Worm (Caenorhabditis elegans): Measurements from ENCODE around the gene F57C12.2.

Gene F57C12.2

ce11 chrX:553420-553819, 2.2 kb upstream of the F57C12.2 start:
- TF ChIP-seq zag-1 (tag; optimal IDR thresholded peaks at IDR 0.05) (no peak), lin-35 (GFP tag; optimal IDR thresholded peaks at IDR 0.05) (peak in 1 of 2 experiments; percentile 19)

- TF ChIP-seq lsy-2 (tag; optimal IDR thresholded peaks at IDR 0.05) (no peak), pax-3 (tag; optimal IDR thresholded peaks at IDR 0.05) (no peak), ceh-63 (GFP tag; optimal IDR thresholded peaks at IDR 0.05) (no peak), skn-1 (tag; optimal IDR thresholded peaks at IDR 0.05) (no peak), nhr-20 (tag; optimal IDR thresholded peaks at IDR 0.05) (no peak), nhr-47 (tag; optimal IDR thresholded peaks at IDR 0.05) (no peak)
Observed at ce11 chrX:542807-543206, 8.4 kb downstream of the F57C12.2 start, which contains the start of gene F28C10.1. TSS of gene F28C10.1 (plus strand) at chrX:543107.

- TF ChIP-seq elt-3 (tag; optimal IDR thresholded peaks at IDR 0.05), result no peak
- no peak for TF ChIP-seq xbp-1 (tag; optimal IDR thresholded peaks at IDR 0.05)
- no peak for TF ChIP-seq lin-39 (tag; optimal IDR thresholded peaks at IDR 0.05)
- TF ChIP-seq zag-1 (tag; optimal IDR thresholded peaks at IDR 0.05), result no peak
- no peak for TF ChIP-seq unc-98 (GFP tag; IDR thresholded peaks at IDR 0.05)
- no peak for TF ChIP-seq rnt-1 (tag; optimal IDR thresholded peaks at IDR 0.05)
- TF ChIP-seq F16B12.6 (tag; optimal IDR thresholded peaks at IDR 0.05), result no peak
- TF ChIP-seq pax-3 (tag; optimal IDR thresholded peaks at IDR 0.05), result no peak
- TF ChIP-seq pqm-1 (tag; optimal IDR thresholded peaks at IDR 0.05), result no peak
- TF ChIP-seq lin-14 (GFP tag; optimal IDR thresholded peaks at IDR 0.05), result no peak
- TF ChIP-seq vab-15 (tag; optimal IDR thresholded peaks at IDR 0.05), result no peak
- no peak for TF ChIP-seq nhr-71 (tag; optimal IDR thresholded peaks at IDR 0.05)
- TF ChIP-seq grh-1 (GFP tag; IDR thresholded peaks at IDR 0.05), result no peak
- TF ChIP-seq egl-13 (tag; optimal IDR thresholded peaks at IDR 0.05), result no peak
- no peak for TF ChIP-seq skn-1 (tag; optimal IDR thresholded peaks at IDR 0.05)
- TF ChIP-seq nhr-12 (tag; optimal IDR thresholded peaks at IDR 0.05), result no peak
- TF ChIP-seq hlh-4 (tag; optimal IDR thresholded peaks at IDR 0.05), result no peak
- no peak for TF ChIP-seq aha-1 (tag; optimal IDR thresholded peaks at IDR 0.05)
- no peak for TF ChIP-seq unc-86 (tag; optimal IDR thresholded peaks at IDR 0.05)
Observed at ce11 chrX:538083-538482, 13.1 kb downstream of the F57C12.2 start.

- TF ChIP-seq skn-1 (tag; optimal IDR thresholded peaks at IDR 0.05) (peak; percentile 99), nhr-84 (tag; optimal IDR thresholded peaks at IDR 0.05) (no peak), unc-62 (GFP tag; optimal IDR thresholded peaks at IDR 0.05) (no peak), lin-14 (GFP tag; optimal IDR thresholded peaks at IDR 0.05) (no peak), efl-3 (GFP tag; optimal IDR thresholded peaks at IDR 0.05) (no peak)
Observed at ce11 chrX:536365-536764, 14.8 kb downstream of the F57C12.2 start.

ce11 chrX:535728-536127, 15.5 kb downstream of the F57C12.2 start, which contains the start of gene F28C10.3:
TSS of gene F28C10.3 (minus strand) at chrX:535828.
- TF ChIP-seq sox-4 (tag; optimal IDR thresholded peaks at IDR 0.05) (peak; percentile 51), zag-1 (tag; optimal IDR thresholded peaks at IDR 0.05) (peak; percentile 4), dsc-1 (tag; optimal IDR thresholded peaks at IDR 0.05) (peak; percentile 65), dpl-1 (GFP tag; optimal IDR thresholded peaks at IDR 0.05) (peak in 2 of 3 experiments; percentile 14 to 25), ceh-82 (tag; optimal IDR thresholded peaks at IDR 0.05) (peak; percentile 65 to 89 (median 71)), pag-3 (tag; optimal IDR thresholded peaks at IDR 0.05; ENCODE audit: borderline replicate concordance, insufficient read depth) (peak; percentile 61), C16A3.4 (tag; optimal IDR thresholded peaks at IDR 0.05) (peak; percentile 63), skn-1 (tag; optimal IDR thresholded peaks at IDR 0.05) (peak; percentile 93), hpl-2 (GFP tag; optimal IDR thresholded peaks at IDR 0.05) (peak; percentile 48), tbx-2 (tag; optimal IDR thresholded peaks at IDR 0.05) (peak; percentile 80), C34B4.2 (tag; optimal IDR thresholded peaks at IDR 0.05) (no peak), ceh-88 (GFP tag; IDR thresholded peaks at IDR 0.05) (peak; percentile 48; the same call in 1 of the 2 replicates), unc-86 (tag; optimal IDR thresholded peaks at IDR 0.05) (peak; percentile 71), nhr-77 (tag; optimal IDR thresholded peaks at IDR 0.05) (peak; percentile 42), Y116A8C.19 (tag; optimal IDR thresholded peaks at IDR 0.05; ENCODE audit: borderline replicate concordance) (no peak), unc-62 (GFP tag; optimal IDR thresholded peaks at IDR 0.05) (no peak), efl-1 (optimal IDR thresholded peaks at IDR 0.05) (peak; percentile 53 to 66), efl-1 (GFP tag; optimal IDR thresholded peaks at IDR 0.05 in 1 of 2) (peak; percentile 13 to 93), lin-39 (tag; optimal IDR thresholded peaks at IDR 0.05) (peak; percentile 53), lin-13 (GFP tag; optimal IDR thresholded peaks at IDR 0.05) (peak; percentile 72), ztf-4 (tag; optimal IDR thresholded peaks at IDR 0.05) (peak; percentile 2), aha-1 (tag; optimal IDR thresholded peaks at IDR 0.05) (no peak), grh-1 (GFP tag; IDR thresholded peaks at IDR 0.05) (peak; percentile 65), lir-3 (tag; optimal IDR thresholded peaks at IDR 0.05; ENCODE audit: poor library complexity) (peak; percentile 43), F16B12.6 (tag; optimal IDR thresholded peaks at IDR 0.05) (peak; percentile 42), ama-1 (optimal IDR thresholded peaks at IDR 0.05) (no peak)

Measured in whole organism, L1 larva.